Fruit fly (Drosophila melanogaster) whole organism, adult: ENCODE data around the gene bys.

Source experiments
- CG11617 ChIP-seq: fragments of 200-800 bp; sonication (Bioruptor generic); optimal IDR thresholded peaks from 2 replicates; lab custom pipeline; 2017; ENCODE audit warnings: mild to moderate bottlenecking, missing biosample characterization, missing genetic modification reagents, missing genetic modification characterization
- CG12768 ChIP-seq: fragments of 200-800 bp; sonication (Bioruptor generic); optimal IDR thresholded peaks from 2 replicates; lab custom pipeline; 2017; ENCODE audit warnings: missing biosample characterization, missing genetic modification characterization, mild to moderate bottlenecking, moderate library complexity, missing genetic modification reagents
- CG14711 ChIP-seq: fragments of 200-800 bp; sonication (Bioruptor generic); optimal IDR thresholded peaks from 2 replicates; lab custom pipeline; 2018; ENCODE audit warnings: missing biosample characterization, mild to moderate bottlenecking, missing genetic modification characterization, moderate library complexity
- CG1620 ChIP-seq: fragments of 200-800 bp; sonication (Bioruptor generic); optimal IDR thresholded peaks from 2 replicates; lab custom pipeline; 2016; ENCODE audit warnings: missing biosample characterization, missing genetic modification characterization
- CG33017 ChIP-seq: fragments of 200-800 bp; sonication (Bioruptor generic); optimal IDR thresholded peaks from 2 replicates; lab custom pipeline; 2018; ENCODE audit warnings: missing biosample characterization, mild to moderate bottlenecking, missing genetic modification characterization, moderate library complexity
- CG5204 ChIP-seq: fragments of 200-800 bp; sonication (Bioruptor generic); optimal IDR thresholded peaks from 2 replicates; lab custom pipeline; 2016; ENCODE audit warnings: missing biosample characterization, missing genetic modification characterization
- CG7045 ChIP-seq: fragments of 200-800 bp; sonication (Bioruptor generic); optimal IDR thresholded peaks from 2 replicates; lab custom pipeline; 2017; ENCODE audit warnings: missing biosample characterization, mild to moderate bottlenecking, missing genetic modification characterization
- CG7101 ChIP-seq: fragments of 200-800 bp; sonication (Bioruptor generic); optimal IDR thresholded peaks from 2 replicates; lab custom pipeline; 2018; ENCODE audit warnings: missing biosample characterization, mild to moderate bottlenecking, missing genetic modification characterization, moderate library complexity
- Clk ChIP-seq: fragments of 200-800 bp; sonication (Bioruptor generic); optimal IDR thresholded peaks from 2 replicates; lab custom pipeline; 2017; ENCODE audit warnings: missing biosample characterization, missing genetic modification characterization
- Crg-1 ChIP-seq: fragments of 200-800 bp; sonication (Bioruptor generic); optimal IDR thresholded peaks from 2 replicates; lab custom pipeline; 2016; ENCODE audit warnings: missing biosample characterization, missing genetic modification characterization
- Hr96 ChIP-seq: fragments of 200-800 bp; sonication (Bioruptor generic); optimal IDR thresholded peaks from 2 replicates; lab custom pipeline; 2016; ENCODE audit warnings: missing biosample characterization, missing genetic modification characterization
- Mnt ChIP-seq: fragments of 200-800 bp; sonication (Bioruptor generic); optimal IDR thresholded peaks from 2 replicates; lab custom pipeline; 2016; ENCODE audit warnings: missing biosample characterization, mild to moderate bottlenecking, missing genetic modification characterization
- bab1 ChIP-seq: fragments of 200-800 bp; sonication (Bioruptor generic); optimal IDR thresholded peaks from 3 replicates; lab custom pipeline; 2019; ENCODE audit warnings: missing biosample characterization, mild to moderate bottlenecking, missing genetic modification characterization, moderate library complexity
- cic ChIP-seq: fragments of 200-800 bp; sonication (Bioruptor generic); optimal IDR thresholded peaks from 2 replicates; lab custom pipeline; 2017; ENCODE audit warnings: missing biosample characterization, mild to moderate bottlenecking, missing genetic modification characterization, moderate library complexity
- cnc ChIP-seq, 2 experiments: fragments of >200 bp; optimal IDR thresholded peaks; 2 replicates each; lab custom pipeline; 2017
- kay ChIP-seq: fragments of 200-800 bp; sonication (Bioruptor generic); peaks from one replicate; lab custom pipeline; 2016; ENCODE audit warnings: missing biosample characterization, missing genetic modification characterization, borderline replicate concordance
- ovo ChIP-seq: fragments of 200-800 bp; sonication (Bioruptor generic); optimal IDR thresholded peaks from 2 replicates; lab custom pipeline; 2016; ENCODE audit warnings: missing biosample characterization, missing genetic modification characterization
- pad ChIP-seq: fragments of 200-800 bp; sonication (Bioruptor generic); optimal IDR thresholded peaks from 3 replicates; lab custom pipeline; 2017; ENCODE audit warnings: missing biosample characterization, missing genetic modification characterization, mild to moderate bottlenecking, moderate library complexity, missing genetic modification reagents
- tj ChIP-seq: fragments of 200-800 bp; sonication (Bioruptor generic); optimal IDR thresholded peaks from 3 replicates; lab custom pipeline; 2017; ENCODE audit warnings: missing biosample characterization, mild to moderate bottlenecking, missing genetic modification characterization, moderate library complexity
- toe ChIP-seq: fragments of 200-800 bp; sonication (Bioruptor generic); optimal IDR thresholded peaks from 2 replicates; lab custom pipeline; 2016; ENCODE audit warnings: missing biosample characterization, missing genetic modification characterization

The bys gene

dm6 chrX:7909069-7909389 lies 7.3 kb downstream of the bys start:
- peak; percentile 96 for TF ChIP-seq tj (GFP tag; lab: Kevin White, UChicago)
- no peak for TF ChIP-seq CG14711

dm6 chrX:7909482-7909881 lies 7.8 kb downstream of the bys start:
- no peak for TF ChIP-seq bab1 (GFP tag; lab: Kevin White, UChicago)
- TF ChIP-seq CG1620 (GFP tag; lab: Kevin White, UChicago): no peak
- no peak for TF ChIP-seq toe (GFP tag; lab: Kevin White, UChicago)
- TF ChIP-seq CG5204 (GFP tag; lab: Kevin White, UChicago): no peak
- no peak for TF ChIP-seq Clk (GFP tag; lab: Kevin White, UChicago)
- no peak for TF ChIP-seq CG14711
- TF ChIP-seq cnc (optimal IDR thresholded peaks at IDR 0.05; lab: Kevin White, UChicago): no peak
- TF ChIP-seq CG11617: no peak
- no peak for TF ChIP-seq CG7045 (GFP tag; lab: Kevin White, UChicago)
- no peak for TF ChIP-seq CG7101 (tag; lab: Kevin White, UChicago)
- no peak for TF ChIP-seq cic (GFP tag; lab: Kevin White, UChicago)
- no peak for TF ChIP-seq kay (GFP tag; lab: Kevin White, UChicago)
- no peak for TF ChIP-seq Mnt (GFP tag; lab: Kevin White, UChicago)
- no peak for TF ChIP-seq CG33017 (tag; lab: Kevin White, UChicago)
- no peak for TF ChIP-seq ovo (GFP tag; lab: Kevin White, UChicago)
- TF ChIP-seq CG12768: no peak
- no peak for TF ChIP-seq tj (GFP tag; lab: Kevin White, UChicago)
- TF ChIP-seq Hr96 (GFP tag; lab: Kevin White, UChicago): no peak

- TF ChIP-seq pad (GFP tag; lab: Kevin White, UChicago) (no peak), CG33017 (tag; lab: Kevin White, UChicago) (no peak), cnc (optimal IDR thresholded peaks at IDR 0.05; lab: Kevin White, UChicago) (no peak), toe (GFP tag; lab: Kevin White, UChicago) (no peak), Clk (GFP tag; lab: Kevin White, UChicago) (no peak), bab1 (GFP tag; lab: Kevin White, UChicago) (peak; percentile 11), tj (GFP tag; lab: Kevin White, UChicago) (peak; percentile 46), kay (GFP tag; lab: Kevin White, UChicago) (no peak), CG12768 (no peak), CG14711 (peak; percentile 18), Crg-1 (GFP tag; lab: Kevin White, UChicago) (no peak), Hr96 (GFP tag; lab: Kevin White, UChicago) (no peak), CG7045 (GFP tag; lab: Kevin White, UChicago) (no peak), cic (GFP tag; lab: Kevin White, UChicago) (peak; percentile 62), Mnt (GFP tag; lab: Kevin White, UChicago) (peak; percentile 35), CG7101 (tag; lab: Kevin White, UChicago) (peak; percentile 38), ovo (GFP tag; lab: Kevin White, UChicago) (peak; percentile 50), CG5204 (GFP tag; lab: Kevin White, UChicago) (no peak), CG11617 (peak; percentile 20)
Observed at dm6 chrX:7911983-7912630, 10.4 kb downstream of the bys start, which contains the start of gene snz. TSS of gene snz (plus strand) at chrX:7912089.

dm6 chrX:7920081-7920688 lies 18.5 kb downstream of the bys start, which contains the start of the genes hdm and Ykt6:
TSS of gene hdm (minus strand) at chrX:7920131.
TSS of gene Ykt6 (plus strand) at chrX:7920409.
- TF ChIP-seq Mnt (GFP tag; lab: Kevin White, UChicago): peak; percentile 83
- TF ChIP-seq CG12768: peak; percentile 38
- TF ChIP-seq cnc (optimal IDR thresholded peaks at IDR 0.05; lab: Kevin White, UChicago): no peak
- TF ChIP-seq kay (GFP tag; lab: Kevin White, UChicago): no peak
- TF ChIP-seq CG5204 (GFP tag; lab: Kevin White, UChicago): no peak
- TF ChIP-seq Crg-1 (GFP tag; lab: Kevin White, UChicago): peak; percentile 84
- TF ChIP-seq CG1620 (GFP tag; lab: Kevin White, UChicago): peak; percentile 88
- peak; percentile 86 for TF ChIP-seq toe (GFP tag; lab: Kevin White, UChicago)
- peak; percentile 92 for TF ChIP-seq ovo (GFP tag; lab: Kevin White, UChicago)
- TF ChIP-seq Hr96 (GFP tag; lab: Kevin White, UChicago): no peak
- no peak for TF ChIP-seq Clk (GFP tag; lab: Kevin White, UChicago)
- TF ChIP-seq cic (GFP tag; lab: Kevin White, UChicago): peak; percentile 11
- TF ChIP-seq CG11617: peak; percentile 77
- peak; percentile 96 for TF ChIP-seq pad (GFP tag; lab: Kevin White, UChicago)
- peak; percentile 84 for TF ChIP-seq CG7101 (tag; lab: Kevin White, UChicago)
- peak; percentile 91 for TF ChIP-seq bab1 (GFP tag; lab: Kevin White, UChicago)
- peak; percentile 72 for TF ChIP-seq tj (GFP tag; lab: Kevin White, UChicago)
- TF ChIP-seq CG33017 (tag; lab: Kevin White, UChicago): peak; percentile 42
- TF ChIP-seq CG14711: peak; percentile 82
- no peak for TF ChIP-seq CG7045 (GFP tag; lab: Kevin White, UChicago)

- TF ChIP-seq Crg-1 (GFP tag; lab: Kevin White, UChicago) (no peak), pad (GFP tag; lab: Kevin White, UChicago) (no peak), Mnt (GFP tag; lab: Kevin White, UChicago) (no peak), CG11617 (no peak), Clk (GFP tag; lab: Kevin White, UChicago) (no peak), CG33017 (tag; lab: Kevin White, UChicago) (no peak), Hr96 (GFP tag; lab: Kevin White, UChicago) (no peak), bab1 (GFP tag; lab: Kevin White, UChicago) (no peak), CG12768 (no peak), CG5204 (GFP tag; lab: Kevin White, UChicago) (no peak), kay (GFP tag; lab: Kevin White, UChicago) (no peak), CG7045 (GFP tag; lab: Kevin White, UChicago) (no peak), toe (GFP tag; lab: Kevin White, UChicago) (no peak), cnc (optimal IDR thresholded peaks at IDR 0.05; lab: Kevin White, UChicago) (no peak), CG14711 (no peak), ovo (GFP tag; lab: Kevin White, UChicago) (no peak), cic (GFP tag; lab: Kevin White, UChicago) (no peak), CG7101 (tag; lab: Kevin White, UChicago) (no peak), tj (GFP tag; lab: Kevin White, UChicago) (no peak)
Observed at dm6 chrX:7923063-7923462, 21.4 kb downstream of the bys start.
